Worm (Caenorhabditis elegans): ENCODE measurements around the gene Y22D7AL.16.

DNA sequence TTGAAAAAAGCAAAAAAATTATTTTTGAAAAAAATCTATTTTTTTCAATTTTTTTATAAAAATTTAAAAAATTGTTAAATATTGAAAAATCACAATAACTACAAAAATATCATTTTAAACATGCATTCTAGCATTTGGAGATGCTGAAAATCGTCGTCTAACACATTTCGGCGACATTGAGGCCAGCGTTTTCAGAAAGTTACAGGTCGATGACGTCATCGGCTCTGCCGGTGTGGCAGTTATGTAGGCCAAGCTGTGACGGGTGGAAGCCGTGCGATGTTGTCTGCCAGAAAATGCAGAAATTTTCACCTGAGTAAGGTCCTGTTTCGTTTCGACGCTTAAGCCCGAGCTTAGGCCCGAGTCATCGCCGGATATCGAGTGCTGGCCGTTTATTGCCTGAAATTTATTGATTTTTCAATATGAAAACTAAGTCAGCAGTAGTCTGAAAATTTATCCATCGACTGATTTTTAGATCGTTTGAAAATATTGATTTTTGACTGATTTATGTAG, 838 bp upstream of the Y22D7AL.16 start, which contains the start of gene Y22D7AR.3:
- TF ChIP-seq unc-39 (tag; optimal IDR thresholded peaks at IDR 0.05): no peak
- TF ChIP-seq ama-1 (optimal IDR thresholded peaks at IDR 0.05): no peak
- TF ChIP-seq ztf-4 (tag; optimal IDR thresholded peaks at IDR 0.05): no peak
- TF ChIP-seq mdl-1 (tag; optimal IDR thresholded peaks at IDR 0.05): no peak
- TF ChIP-seq nhr-129 (tag; optimal IDR thresholded peaks at IDR 0.05): no peak
- TF ChIP-seq snpc-4 (tag; optimal IDR thresholded peaks at IDR 0.05): no peak
- no peak for TF ChIP-seq nhr-11 (tag; optimal IDR thresholded peaks at IDR 0.05)
- no peak for TF ChIP-seq lin-39 (tag; optimal IDR thresholded peaks at IDR 0.05)
- TF ChIP-seq nhr-25 (tag; optimal IDR thresholded peaks at IDR 0.05): no peak
- no peak for TF ChIP-seq aly-2 (tag; optimal IDR thresholded peaks at IDR 0.05)
- no peak for TF ChIP-seq elt-3 (tag; optimal IDR thresholded peaks at IDR 0.05)
- no peak for TF ChIP-seq fos-1 (tag; optimal IDR thresholded peaks at IDR 0.05)
- TF ChIP-seq nhr-6 (tag; optimal IDR thresholded peaks at IDR 0.05): no peak

Measured in whole organism, L2 larva.